Fruit fly (Drosophila melanogaster) ovary, adult (tissue): Measurements from ENCODE around the gene CG12541.

ENCODE experiments used
- CG17801 ChIP-seq: fragments of 200-800 bp; optimal IDR thresholded peaks from 2 replicates; lab custom pipeline; 2019; ENCODE audit warnings: missing biosample characterization, mild to moderate bottlenecking, missing genetic modification characterization, moderate library complexity; ENCODE audit not compliant: partially characterized antibody

CG12541 gene

DNA sequence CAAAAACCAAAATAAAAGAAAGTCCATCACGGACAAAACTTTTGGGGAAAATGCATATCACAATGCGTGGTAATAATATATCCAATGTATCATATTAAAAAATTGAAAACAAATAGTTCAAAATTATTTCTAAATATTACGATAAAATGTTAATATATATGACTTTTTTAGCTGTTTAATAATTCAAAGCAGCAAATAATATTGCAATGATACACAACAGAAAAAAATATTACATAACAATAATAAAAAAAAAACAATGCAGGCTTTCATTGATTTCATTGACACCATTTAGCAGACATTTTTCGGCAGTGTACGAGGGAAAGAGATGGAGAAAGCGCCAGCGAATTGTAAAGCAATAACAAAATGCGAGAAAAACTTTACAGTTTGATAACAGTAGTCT is 29.0 kb upstream of the CG12541 start:
- no peak for TF ChIP-seq CG17801

DNA sequence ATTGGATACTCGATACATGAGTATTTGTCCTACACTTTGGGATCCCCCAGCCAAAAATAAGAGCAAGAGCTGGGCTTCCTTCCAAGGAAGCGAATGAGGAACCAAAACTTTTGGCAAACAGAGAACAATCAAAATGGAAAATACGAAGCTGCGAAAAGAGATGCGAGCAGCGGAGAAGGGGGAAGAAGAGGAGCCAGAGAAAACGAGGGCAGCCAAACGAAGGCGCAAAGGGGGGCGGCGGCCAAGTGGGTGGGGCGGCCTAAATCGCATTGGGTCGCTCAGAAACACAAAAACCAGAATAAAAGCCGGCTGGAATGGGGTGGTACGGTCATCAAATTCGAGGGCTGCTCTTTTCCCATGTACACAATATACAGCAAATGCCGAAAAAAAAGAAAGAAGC is 28.3 kb upstream of the CG12541 start:
- TF ChIP-seq CG17801 = no peak

dm6 chrX:7091909-7092308 is 26.1 kb upstream of the CG12541 start:
- TF ChIP-seq CG17801 = no peak

DNA sequence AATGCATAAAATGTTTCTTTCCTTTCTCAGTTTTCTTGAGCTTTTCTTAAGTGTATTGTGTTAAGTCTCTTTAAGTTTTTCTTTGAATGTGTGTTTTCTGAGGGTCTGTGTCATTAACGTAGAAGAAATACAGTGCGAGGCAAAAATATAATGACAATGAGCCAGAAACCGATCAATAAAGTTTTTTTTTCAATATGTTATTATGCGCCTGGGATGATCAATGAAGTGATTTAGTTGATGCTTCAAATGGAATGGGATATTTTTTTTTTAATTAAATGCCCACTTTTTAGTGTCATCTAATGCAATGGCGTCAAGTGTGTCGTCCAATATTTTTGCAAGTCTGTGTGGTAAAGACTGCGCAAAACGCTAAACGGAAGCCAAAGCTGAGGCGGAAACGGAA is 20.7 kb upstream of the CG12541 start:
- TF ChIP-seq CG17801 = no peak

dm6 chrX:7082407-7082806 is 16.6 kb upstream of the CG12541 start:
- no peak for TF ChIP-seq CG17801

DNA sequence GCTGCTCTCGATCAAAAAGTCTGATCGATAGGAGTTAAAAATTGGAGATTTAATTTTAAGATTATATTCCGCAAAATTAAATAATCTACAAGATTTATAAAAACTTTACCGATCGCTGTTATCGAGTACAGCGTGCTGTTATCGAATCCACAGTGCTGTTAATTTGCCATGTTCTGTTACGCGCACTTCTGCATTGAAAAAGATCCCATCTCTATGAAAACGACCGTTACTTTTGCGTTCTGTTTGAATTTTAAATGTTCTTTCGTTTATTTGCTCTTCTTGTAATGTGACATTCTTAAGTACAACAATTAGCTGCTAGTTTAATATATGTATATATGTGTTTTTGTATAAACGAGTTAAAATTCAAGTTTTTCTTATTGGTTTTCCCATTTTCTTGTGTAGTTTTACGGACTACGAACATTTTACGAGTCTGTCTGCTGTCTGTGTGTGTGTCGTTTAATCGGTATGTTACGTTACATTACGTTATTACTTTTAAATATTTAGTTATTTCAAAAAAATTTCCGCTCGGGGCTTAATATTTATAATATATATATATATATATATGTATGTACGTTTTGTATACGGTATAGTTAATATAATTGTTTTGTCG is 8.6 kb upstream of the CG12541 start:
- no peak for TF ChIP-seq CG17801

- no peak for TF ChIP-seq CG17801
Measured at dm6 chrX:7073234-7073878, 7.5 kb upstream of the CG12541 start.

DNA sequence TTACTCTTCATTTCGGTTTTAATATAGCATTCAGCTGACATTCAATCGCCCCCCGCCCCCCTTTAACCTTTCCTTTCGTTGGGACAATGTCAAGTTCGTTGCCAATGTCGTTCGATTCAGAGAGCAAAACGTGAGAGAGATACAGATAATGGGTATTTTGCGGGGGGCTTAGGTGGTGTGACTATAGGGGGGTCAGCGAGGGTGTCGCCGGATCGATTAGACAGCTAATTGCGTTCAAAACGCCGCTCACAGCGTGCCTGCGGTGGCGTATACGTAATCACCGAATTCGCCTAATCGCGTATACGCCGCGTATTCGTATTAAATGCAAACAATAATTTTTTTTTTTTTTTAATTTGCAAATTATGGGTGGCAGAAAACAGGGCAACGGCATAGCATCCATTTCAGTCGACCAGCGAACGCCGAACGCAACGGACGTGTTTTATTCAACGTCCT is 3.2 kb upstream of the CG12541 start, which contains the start of gene CG4607:
Gene CG4607, plus strand, starts transcription at position 403 of the 453 bp plus-strand sequence.
- TF ChIP-seq CG17801 = no peak

- TF ChIP-seq CG17801 = no peak
Measured at dm6 chrX:7068088-7068487, 2.2 kb upstream of the CG12541 start.

DNA sequence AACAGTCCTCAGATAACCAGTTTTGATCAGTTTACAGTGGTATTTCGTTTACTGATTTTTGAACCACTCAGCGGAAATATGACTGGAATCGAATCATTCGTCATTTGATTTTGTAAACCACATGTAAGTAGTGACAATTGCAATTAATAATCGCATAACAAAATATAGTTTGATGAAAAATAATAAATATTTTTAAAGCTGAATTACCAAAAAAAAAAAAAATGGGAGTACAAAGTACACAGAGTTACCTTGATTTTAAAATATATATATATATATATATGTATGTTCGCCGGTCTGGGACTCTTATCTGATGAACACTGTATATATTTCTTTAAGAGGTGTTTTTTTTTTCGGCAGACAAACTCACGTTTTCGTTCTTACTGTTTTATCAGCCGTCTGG is 1.4 kb upstream of the CG12541 start:
- TF ChIP-seq CG17801 = no peak

- no peak for TF ChIP-seq CG17801
Measured at dm6 chrX:7066608-7067007, 756 bp upstream of the CG12541 start.

dm6 chrX:7063563-7063962 is 2.3 kb downstream of the CG12541 start:
- no peak for TF ChIP-seq CG17801

- no peak for TF ChIP-seq CG17801
Measured at dm6 chrX:7058973-7059372, 6.9 kb downstream of the CG12541 start.

DNA sequence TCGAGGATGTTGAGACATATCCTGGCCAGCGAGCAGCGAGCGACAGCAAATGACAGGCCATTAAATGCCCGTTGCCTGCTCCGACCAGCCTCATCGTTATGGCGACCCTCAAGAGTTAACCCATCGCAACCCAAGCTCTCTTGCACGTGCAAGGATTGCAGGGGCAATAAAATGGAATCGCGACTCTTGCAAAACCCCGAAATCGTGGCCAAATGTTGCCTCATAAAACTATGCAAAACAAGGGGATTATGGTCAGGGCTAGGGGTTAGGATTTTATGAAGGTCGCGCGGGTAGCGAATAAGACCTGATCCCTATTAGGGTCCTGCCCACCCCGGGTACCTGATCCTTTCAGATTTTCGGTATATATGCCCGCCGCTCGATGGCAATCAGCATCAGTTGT is 16.8 kb downstream of the CG12541 start, which contains the start of gene nullo:
Gene nullo, plus strand, starts transcription at position 390 of the 400 bp plus-strand sequence.
- no peak for TF ChIP-seq CG17801

dm6 chrX:7040205-7040866 is 25.5 kb downstream of the CG12541 start, which contains the start of gene CG14427:
TSS of gene CG14427 (plus strand) at chrX:7040603.
- TF ChIP-seq CG17801 = no peak

DNA sequence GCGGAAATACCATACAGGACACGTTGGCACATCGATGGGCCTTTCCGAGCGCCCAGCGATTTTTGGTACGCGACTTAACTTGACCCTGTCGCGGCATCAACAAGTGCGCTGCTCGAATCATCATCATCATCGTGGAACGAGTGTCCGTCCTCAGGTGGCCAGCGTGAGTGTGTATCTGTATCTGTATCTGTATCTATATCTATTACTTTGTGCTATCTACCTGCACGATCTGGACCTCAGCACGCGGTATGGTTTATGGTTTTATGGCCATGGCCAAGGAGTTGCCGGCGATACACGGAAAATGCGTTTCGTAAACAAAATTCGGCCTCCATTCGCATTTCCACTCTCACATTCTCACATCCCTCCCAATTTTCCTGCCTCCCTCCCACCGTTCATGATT is 28.8 kb downstream of the CG12541 start:
- no peak for TF ChIP-seq CG17801

DNA sequence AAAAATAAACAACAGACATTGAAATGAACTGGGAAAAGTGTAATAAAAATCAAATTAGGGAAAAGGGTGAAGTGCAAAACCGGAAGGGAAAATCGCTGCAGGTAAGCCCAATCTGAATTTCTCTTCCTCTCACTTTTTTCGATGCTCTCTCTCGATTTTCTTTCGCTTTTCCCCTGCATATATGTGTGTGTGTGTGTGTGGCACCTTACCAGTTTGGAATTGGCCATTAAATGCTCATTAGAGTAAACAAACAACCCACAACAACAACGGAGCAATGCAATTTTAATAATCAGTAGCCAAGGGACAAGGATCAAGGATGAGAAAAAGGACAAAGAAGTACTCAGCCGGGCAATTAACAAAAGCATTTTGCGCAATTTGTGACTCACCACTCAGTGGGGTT is 31.0 kb downstream of the CG12541 start:
- no peak for TF ChIP-seq CG17801

- TF ChIP-seq CG17801 = peak; percentile 20
Measured at dm6 chrX:7014931-7015428, 50.9 kb downstream of the CG12541 start.
